Worm (Caenorhabditis elegans) whole organism, L4 larva: ENCODE results near the gene F59B10.4.

Source experiments
- D1046.2 ChIP-seq: fragments of 200-800 bp; sonication (Bioruptor generic); IDR thresholded peaks from 2 replicates; pipeline ENCODE4 v1.3.6; 2022; ENCODE audit warnings: missing genetic modification characterization, missing compliant biosample characterization
- F37D6.2 ChIP-seq: sonication (generic microtip); optimal IDR thresholded peaks from 2 replicates; lab custom pipeline; 2016; ENCODE audit warnings: mild to moderate bottlenecking, missing genetic modification characterization, missing compliant biosample characterization
- R02D3.7 ChIP-seq: fragments of 150-350 bp; sonication (generic microtip); optimal IDR thresholded peaks from 3 replicates; lab custom pipeline; 2014; ENCODE audit warnings: missing biosample characterization, missing genetic modification characterization
- Y48G9A.11 ChIP-seq: fragments of 200-800 bp; sonication (Bioruptor generic); IDR thresholded peaks from 2 replicates; pipeline ENCODE4 v1.3.6; 2022; ENCODE audit warnings: missing genetic modification reagents, missing genetic modification characterization, missing compliant biosample characterization
- Y5F2A.4 ChIP-seq: fragments of 200-800 bp; sonication (Bioruptor generic); optimal IDR thresholded peaks from 2 replicates; lab custom pipeline; 2018; ENCODE audit warnings: mild to moderate bottlenecking, missing genetic modification characterization, missing compliant biosample characterization
- Y75B8A.6 ChIP-seq: fragments of 200-800 bp; sonication (Bioruptor generic); IDR thresholded peaks from 2 replicates; pipeline ENCODE4 v1.3.6; 2022; ENCODE audit warnings: missing genetic modification reagents, missing genetic modification characterization, missing compliant biosample characterization
- ZK546.5 ChIP-seq, 2 experiments: sonication (generic microtip); optimal IDR thresholded peaks; 2 replicates each; lab custom pipeline; 2017; ENCODE audit warnings: missing biosample characterization in 2 of 2, missing genetic modification characterization in 2 of 2
- aha-1 ChIP-seq: fragments of 150-350 bp; peaks from one replicate; lab custom pipeline; 2014; ENCODE audit warnings: missing biosample characterization, missing genetic modification characterization
- ama-1 ChIP-seq: fragments of 150-350 bp; optimal IDR thresholded peaks from 2 replicates; lab custom pipeline; 2014; ENCODE audit warnings: inconsistent platforms, mixed read lengths
- attf-4 ChIP-seq: sonication (generic microtip); optimal IDR thresholded peaks from 3 replicates; lab custom pipeline; 2017; ENCODE audit warnings: missing biosample characterization, missing genetic modification characterization
- ceh-20 ChIP-seq: fragments of 200-800 bp; sonication (Bioruptor generic); IDR thresholded peaks from 2 replicates; pipeline ENCODE4 v1.3.6; 2022; ENCODE audit warnings: missing genetic modification reagents, missing genetic modification characterization, missing compliant biosample characterization
- ceh-28 ChIP-seq: fragments of 150-350 bp; optimal IDR thresholded peaks from 2 replicates; lab custom pipeline; 2014; ENCODE audit warnings: missing biosample characterization, missing genetic modification reagents, missing genetic modification characterization
- ceh-82 ChIP-seq: sonication (generic microtip); optimal IDR thresholded peaks from 2 replicates; lab custom pipeline; 2017; ENCODE audit warnings: missing biosample characterization, missing genetic modification characterization
- ces-1 ChIP-seq: fragments of 150-350 bp; sonication (generic microtip); optimal IDR thresholded peaks from 4 replicates; lab custom pipeline; 2014; ENCODE audit warnings: missing biosample characterization, missing genetic modification reagents, missing genetic modification characterization
- cey-2 ChIP-seq: sonication (generic microtip); optimal IDR thresholded peaks from 3 replicates; lab custom pipeline; 2017; ENCODE audit warnings: missing genetic modification characterization, mild to moderate bottlenecking, missing compliant biosample characterization, antibody characterized with exemption, borderline replicate concordance; ENCODE audit not compliant: insufficient read depth
- ctbp-1 ChIP-seq: fragments of 200-800 bp; sonication (Bioruptor generic); IDR thresholded peaks from 2 replicates; pipeline ENCODE4 v1.3.6; 2022; ENCODE audit warnings: missing genetic modification reagents, missing genetic modification characterization, missing compliant biosample characterization
- daf-12 ChIP-seq: fragments of 150-350 bp; optimal IDR thresholded peaks from 2 replicates; lab custom pipeline; 2014; ENCODE audit warnings: missing biosample characterization, missing genetic modification reagents, missing genetic modification characterization
- daf-8 ChIP-seq: fragments of 200-800 bp; sonication (Bioruptor generic); IDR thresholded peaks from 2 replicates; pipeline ENCODE4 v1.3.6; 2022; ENCODE audit warnings: missing genetic modification characterization, missing compliant biosample characterization
- dmd-6 ChIP-seq: fragments of 200-800 bp; sonication (Bioruptor generic); IDR thresholded peaks from 2 replicates; pipeline ENCODE4 v1.3.6; 2022; ENCODE audit warnings: missing genetic modification reagents, missing genetic modification characterization, missing compliant biosample characterization
- dmd-8 ChIP-seq: fragments of 200-800 bp; sonication (Bioruptor generic); IDR thresholded peaks from 2 replicates; pipeline ENCODE4 v1.3.6; 2022; ENCODE audit warnings: missing genetic modification characterization, missing compliant biosample characterization
- dve-1 ChIP-seq: sonication (generic microtip); optimal IDR thresholded peaks from 2 replicates; lab custom pipeline; 2017; ENCODE audit warnings: antibody characterized with exemption, mild to moderate bottlenecking, missing genetic modification characterization, missing compliant biosample characterization; ENCODE audit not compliant: insufficient read depth
- egl-27 ChIP-seq: sonication (generic microtip); optimal IDR thresholded peaks from 3 replicates; lab custom pipeline; 2017; ENCODE audit warnings: missing biosample characterization, missing genetic modification reagents, missing genetic modification characterization
- egl-43 ChIP-seq: fragments of 200-800 bp; sonication (Bioruptor generic); IDR thresholded peaks from 2 replicates; pipeline ENCODE4 v1.3.6; 2022; ENCODE audit warnings: missing genetic modification reagents, missing genetic modification characterization, missing compliant biosample characterization
- fos-1 ChIP-seq: fragments of 150-350 bp; optimal IDR thresholded peaks from 2 replicates; lab custom pipeline; 2014; ENCODE audit warnings: missing biosample characterization, missing genetic modification characterization
- hlh-11 ChIP-seq: fragments of 200-800 bp; sonication (Bioruptor generic); optimal IDR thresholded peaks from 2 replicates; lab custom pipeline; 2018; ENCODE audit warnings: mild to moderate bottlenecking, missing genetic modification characterization, missing compliant biosample characterization
- hlh-30 ChIP-seq: sonication (generic microtip); optimal IDR thresholded peaks from 2 replicates; lab custom pipeline; 2017; ENCODE audit warnings: antibody characterized with exemption, mild to moderate bottlenecking, missing genetic modification characterization, missing compliant biosample characterization; ENCODE audit not compliant: insufficient read depth
- jun-1 ChIP-seq: fragments of 150-350 bp; optimal IDR thresholded peaks from 2 replicates; lab custom pipeline; 2014; ENCODE audit warnings: missing biosample characterization, missing genetic modification reagents, missing genetic modification characterization
- lin-1 ChIP-seq: fragments of 200-800 bp; sonication (Bioruptor generic); IDR thresholded peaks from 2 replicates; pipeline ENCODE4 v1.3.6; 2022; ENCODE audit warnings: missing genetic modification reagents, missing genetic modification characterization, missing compliant biosample characterization
- lin-38 ChIP-seq: fragments of 200-800 bp; sonication (Bioruptor generic); IDR thresholded peaks from 2 replicates; pipeline ENCODE4 v1.3.6; 2022; ENCODE audit warnings: missing genetic modification reagents, missing genetic modification characterization, missing compliant biosample characterization
- lir-3 ChIP-seq: sonication (generic microtip); optimal IDR thresholded peaks from 2 replicates; lab custom pipeline; 2016; ENCODE audit warnings: mild to moderate bottlenecking, missing genetic modification characterization, missing compliant biosample characterization
- mdt-29 ChIP-seq: fragments of 200-800 bp; sonication (Bioruptor generic); IDR thresholded peaks from 2 replicates; pipeline ENCODE4 v1.3.6; 2022; ENCODE audit warnings: missing genetic modification reagents, missing genetic modification characterization, missing compliant biosample characterization
- nhr-11 ChIP-seq: fragments of 150-350 bp; optimal IDR thresholded peaks from 2 replicates; lab custom pipeline; 2014; ENCODE audit warnings: missing biosample characterization, missing genetic modification characterization
- nhr-237 ChIP-seq: sonication (generic microtip); optimal IDR thresholded peaks from 2 replicates; lab custom pipeline; 2017; ENCODE audit warnings: missing biosample characterization, missing genetic modification characterization
- nhr-25 ChIP-seq: sonication (generic microtip); optimal IDR thresholded peaks from 2 replicates; lab custom pipeline; 2017; ENCODE audit warnings: missing genetic modification characterization, mild to moderate bottlenecking, missing compliant biosample characterization, antibody characterized with exemption, moderate library complexity, borderline replicate concordance; ENCODE audit not compliant: insufficient read depth
- nhr-42 ChIP-seq: fragments of 200-800 bp; sonication (Bioruptor generic); IDR thresholded peaks from 2 replicates; pipeline ENCODE4 v1.3.6; 2022; ENCODE audit warnings: missing genetic modification characterization, missing compliant biosample characterization
- nhr-76 ChIP-seq: fragments of 150-350 bp; optimal IDR thresholded peaks from 2 replicates; lab custom pipeline; 2014; ENCODE audit warnings: missing biosample characterization, missing genetic modification characterization
- pha-4 ChIP-seq, 2 experiments: fragments of 150-350 bp in 1 of 2; fragments of 200-800 bp in 1 of 2; sonication (Bioruptor generic) in 1 of 2; IDR thresholded peaks in 1 of 2; optimal IDR thresholded peaks in 1 of 2; 2 replicates each; pipeline versions ENCODE4 v1.3.6 to Lab custom; 2014 to 2022; ENCODE audit warnings: missing genetic modification characterization in 2 of 2, missing genetic modification reagents in 2 of 2, missing biosample characterization in 1 of 2, missing compliant biosample characterization in 1 of 2
- set-16 ChIP-seq: fragments of 200-800 bp; sonication (Bioruptor generic); IDR thresholded peaks from 2 replicates; pipeline ENCODE4 v1.3.6; 2022; ENCODE audit warnings: missing genetic modification reagents, missing genetic modification characterization, missing compliant biosample characterization
- snpc-4 ChIP-seq: fragments of 150-350 bp; optimal IDR thresholded peaks from 2 replicates; lab custom pipeline; 2014; ENCODE audit warnings: missing biosample characterization, missing genetic modification characterization
- spr-1 ChIP-seq: sonication (generic microtip); optimal IDR thresholded peaks from 2 replicates; lab custom pipeline; 2016; ENCODE audit warnings: mild to moderate bottlenecking, missing genetic modification characterization, missing compliant biosample characterization
- spr-3 ChIP-seq: fragments of 200-800 bp; sonication (Bioruptor generic); optimal IDR thresholded peaks from 2 replicates; lab custom pipeline; 2018; ENCODE audit warnings: mild to moderate bottlenecking, missing genetic modification characterization, missing compliant biosample characterization
- unc-39 ChIP-seq: sonication (generic microtip); optimal IDR thresholded peaks from 2 replicates; lab custom pipeline; 2017; ENCODE audit warnings: missing biosample characterization, missing genetic modification characterization
- zfp-2 ChIP-seq: sonication (generic microtip); optimal IDR thresholded peaks from 2 replicates; lab custom pipeline; 2016; ENCODE audit warnings: mild to moderate bottlenecking, missing genetic modification characterization, missing compliant biosample characterization
- zip-2 ChIP-seq: fragments of 150-350 bp; optimal IDR thresholded peaks from 2 replicates; lab custom pipeline; 2014; ENCODE audit warnings: missing biosample characterization, missing genetic modification characterization

The F59B10.4 gene

DNA sequence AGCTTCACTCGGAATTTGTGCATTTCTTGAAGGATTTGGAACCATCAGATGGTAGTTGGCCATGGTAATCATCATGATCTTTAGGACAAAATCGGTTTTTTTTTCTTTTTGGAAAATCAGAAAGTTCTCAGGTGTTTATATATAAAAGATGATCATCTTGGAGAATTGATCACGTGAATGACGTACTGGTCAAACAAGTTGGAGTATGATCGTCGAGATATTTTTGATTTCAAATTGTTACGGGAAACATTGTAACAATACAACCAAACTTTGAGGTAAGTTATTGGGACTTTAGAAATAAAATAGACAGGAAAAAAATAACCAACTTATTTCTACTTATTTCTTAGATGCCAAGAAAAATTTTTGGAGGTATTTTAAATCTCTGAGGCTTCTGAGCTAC is at the start of gene F59B10.4:
F59B10.4 (minus strand) TSS at position 101 of the 400 bp plus-strand sequence.
- no peak for TF ChIP-seq zfp-2 (tag; lab: Kevin White, UChicago)
- no peak for TF ChIP-seq ceh-28 (tag; lab: Kevin White, UChicago)
- no peak for TF ChIP-seq egl-27 (tag; lab: Kevin White, UChicago)
- no peak for TF ChIP-seq D1046.2 (GFP tag; lab: Robert Waterston, UW)
- no peak for TF ChIP-seq jun-1 (tag; lab: Kevin White, UChicago)
- TF ChIP-seq dmd-6 (GFP tag; lab: Robert Waterston, UW): 0 out of 2 replicates have a peak, but pooled peaks have one; percentile 8

DNA sequence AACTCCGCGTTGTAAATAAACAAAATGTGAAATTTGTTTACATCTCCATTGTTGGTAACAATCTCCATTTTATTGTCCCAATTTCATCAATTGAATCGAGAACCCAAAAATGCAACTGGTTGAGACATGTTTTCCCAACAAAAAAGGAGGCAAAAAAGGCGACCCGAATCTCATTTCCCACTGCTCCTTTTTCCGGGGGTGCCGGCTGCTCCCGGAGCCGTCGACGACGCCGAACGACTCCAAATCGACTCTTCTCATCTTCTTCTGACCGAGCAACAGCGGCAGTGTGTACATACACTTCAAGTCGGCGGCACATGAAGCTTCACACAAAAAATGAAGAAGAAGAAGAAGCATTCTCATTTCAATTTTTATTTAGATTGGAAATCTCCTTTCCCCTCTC is 47.5 kb upstream of the F59B10.4 start:
- peak; percentile 77 for TF ChIP-seq aha-1 (tag; lab: Kevin White, UChicago)
- no peak for TF ChIP-seq ces-1
- TF ChIP-seq R02D3.7 (tag; lab: Kevin White, UChicago): no peak
- TF ChIP-seq dve-1 (tag; lab: Kevin White, UChicago): no peak
- no peak for TF ChIP-seq D1046.2 (GFP tag; lab: Robert Waterston, UW)
- TF ChIP-seq set-16 (GFP tag; lab: Robert Waterston, UW): peak; percentile 53; the same call in 1 of the 2 replicates
- no peak for TF ChIP-seq attf-4 (tag; lab: Kevin White, UChicago)

DNA sequence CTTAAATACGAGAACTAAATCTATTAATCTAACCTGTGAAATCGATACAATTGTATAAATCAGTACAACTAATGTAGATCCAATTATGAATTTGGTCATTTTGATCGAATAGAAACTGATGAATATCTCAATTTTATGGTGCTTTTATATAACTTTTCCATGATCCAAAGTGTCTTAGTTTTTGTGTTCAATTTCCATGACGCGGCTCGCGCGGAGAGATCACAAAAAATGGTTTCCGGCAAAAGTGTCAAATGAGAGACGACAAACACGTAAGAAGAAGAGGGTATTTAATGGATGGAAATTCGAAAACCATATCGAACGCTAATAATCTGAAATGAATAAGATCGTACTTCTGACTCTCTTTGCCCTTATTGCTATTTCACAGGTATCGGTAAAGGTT is 45.7 kb upstream of the F59B10.4 start, which contains the start of the genes C06A1.6 and C06A1.7:
C06A1.6 (minus strand) TSS at position 101 of the 400 bp plus-strand sequence.
C06A1.7 (plus strand) TSS at position 314 of the 400 bp plus-strand sequence.
- no peak for TF ChIP-seq nhr-11 (tag; lab: Kevin White, UChicago)

DNA sequence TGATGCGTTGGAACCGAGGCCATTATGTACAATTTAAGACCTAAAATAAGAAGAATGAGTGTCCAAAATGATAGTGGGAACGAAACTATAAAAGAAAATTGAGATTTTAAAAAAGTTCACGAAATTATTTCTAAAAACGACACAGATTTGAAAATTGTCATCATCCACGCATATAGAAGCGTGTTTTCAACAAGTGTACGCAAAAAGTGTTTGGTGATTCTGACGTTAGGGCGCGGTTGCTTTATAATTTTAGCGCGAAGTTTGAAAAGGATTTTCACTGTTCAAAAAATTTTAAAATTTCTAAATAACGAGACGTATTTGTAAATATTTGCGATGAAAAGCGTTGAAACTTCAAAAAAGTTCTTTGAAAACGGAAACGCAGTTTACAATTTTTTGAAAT is 44.5 kb upstream of the F59B10.4 start, which contains the start of gene cdc-48.1:
cdc-48.1 (minus strand) TSS at position 40 of the 400 bp plus-strand sequence.
- TF ChIP-seq cey-2 (peak; percentile 95), mdt-29 (GFP tag; lab: Robert Waterston, UW) (peak; percentile 98), egl-43 (GFP tag; lab: Robert Waterston, UW) (peak; percentile 95), spr-3 (GFP tag; lab: Kevin White, UChicago) (peak; percentile 98), unc-39 (no peak), nhr-42 (GFP tag; lab: Robert Waterston, UW) (peak; percentile 99), nhr-25 (tag; lab: Kevin White, UChicago) (peak; percentile 98), ama-1 (lab: Kevin White, UChicago) (peak; percentile 85), lin-1 (peak; percentile 99), ctbp-1 (peak; percentile 99), nhr-76 (tag; lab: Kevin White, UChicago) (peak; percentile 91), lin-38 (peak; percentile 100), F37D6.2 (tag; lab: Kevin White, UChicago) (peak; percentile 97), Y75B8A.6 (GFP tag; lab: Robert Waterston, UW) (peak; percentile 99), daf-8 (GFP tag; lab: Robert Waterston, UW) (peak; percentile 92; the same call in 1 of the 2 replicates), fos-1 (tag; lab: Kevin White, UChicago) (peak; percentile 93), dmd-8 (peak; percentile 72; the same call in 1 of the 2 replicates), pha-4 (GFP tag; IDR thresholded peaks at IDR 0.05; lab: Robert Waterston, UW) (peak; percentile 99), pha-4 (tag; optimal IDR thresholded peaks at IDR 0.05; lab: Kevin White, UChicago) (peak; percentile 100), ceh-82 (tag; lab: Kevin White, UChicago) (peak; percentile 74), Y5F2A.4 (GFP tag; lab: Kevin White, UChicago) (peak; percentile 97), daf-12 (tag; lab: Kevin White, UChicago) (peak; percentile 35), lir-3 (tag; lab: Kevin White, UChicago) (peak; percentile 87), ZK546.5 (tag; optimal IDR thresholded peaks at IDR 0.05; lab: Kevin White, UChicago) (peak in 1 of 2 experiments; percentile 90), hlh-30 (peak; percentile 99), jun-1 (tag; lab: Kevin White, UChicago) (peak; percentile 97), hlh-11 (tag; lab: Kevin White, UChicago) (peak; percentile 99), ceh-20 (GFP tag; lab: Robert Waterston, UW) (peak; percentile 100), zip-2 (tag; lab: Kevin White, UChicago) (peak; percentile 95), snpc-4 (tag; lab: Kevin White, UChicago) (peak; percentile 62), nhr-237 (tag; lab: Kevin White, UChicago) (peak; percentile 89), Y48G9A.11 (GFP tag; lab: Robert Waterston, UW) (peak; percentile 95), spr-1 (tag; lab: Kevin White, UChicago) (peak; percentile 98)
